Fruit fly (Drosophila melanogaster) whole organism: ENCODE data around the gene CG16710.

Source experiments
- CG8478 ChIP-seq: fragments of >200 bp; optimal IDR thresholded peaks from 2 replicates; lab custom pipeline; 2018; ENCODE audit warnings: inconsistent platforms
- Dll ChIP-seq: fragments of >200 bp; optimal IDR thresholded peaks from 2 replicates; lab custom pipeline; 2017
- EcR ChIP-seq, 2 experiments: fragments of >200 bp; optimal IDR thresholded peaks; 2 replicates each; lab custom pipeline; 2017; ENCODE audit warnings: missing biosample characterization in 2 of 2, missing genetic modification characterization in 2 of 2, missing genetic modification reagents in 2 of 2
- pan ChIP-seq: fragments of >200 bp; optimal IDR thresholded peaks from 2 replicates; lab custom pipeline; 2017
- psq ChIP-seq: fragments of >200 bp; optimal IDR thresholded peaks from 2 replicates; lab custom pipeline; 2017
- usp ChIP-seq: fragments of >200 bp; optimal IDR thresholded peaks from 2 replicates; lab custom pipeline; 2017; ENCODE audit warnings: missing biosample characterization, missing genetic modification characterization, mixed read lengths

CG16710 gene

dm6 chr3R:23682203-23682602 is at the start of gene CG16710:
CG16710 (plus strand) TSS chr3R:23682503.
- no peak for TF ChIP-seq EcR (GFP tag; optimal IDR thresholded peaks at IDR 0.05; lab: Kevin White, UChicago)
- TF ChIP-seq psq = no peak
- no peak for TF ChIP-seq usp (GFP tag; lab: Kevin White, UChicago)
- no peak for TF ChIP-seq CG8478 (lab: Kevin White, UChicago)
- no peak for TF ChIP-seq pan (lab: Kevin White, UChicago)
- TF ChIP-seq Dll (lab: Kevin White, UChicago) = no peak

dm6 chr3R:23634789-23635188 is 47.5 kb upstream of the CG16710 start:
- TF ChIP-seq Dll (lab: Kevin White, UChicago) (no peak), pan (lab: Kevin White, UChicago) (no peak), psq (no peak), CG8478 (lab: Kevin White, UChicago) (no peak), usp (GFP tag; lab: Kevin White, UChicago) (no peak), EcR (GFP tag; optimal IDR thresholded peaks at IDR 0.05; lab: Kevin White, UChicago) (no peak)

- TF ChIP-seq usp (GFP tag; lab: Kevin White, UChicago) (no peak), psq (no peak)
These were observed 45.0 kb upstream of the CG16710 start for dm6 chr3R:23637277-23637676.

DNA sequence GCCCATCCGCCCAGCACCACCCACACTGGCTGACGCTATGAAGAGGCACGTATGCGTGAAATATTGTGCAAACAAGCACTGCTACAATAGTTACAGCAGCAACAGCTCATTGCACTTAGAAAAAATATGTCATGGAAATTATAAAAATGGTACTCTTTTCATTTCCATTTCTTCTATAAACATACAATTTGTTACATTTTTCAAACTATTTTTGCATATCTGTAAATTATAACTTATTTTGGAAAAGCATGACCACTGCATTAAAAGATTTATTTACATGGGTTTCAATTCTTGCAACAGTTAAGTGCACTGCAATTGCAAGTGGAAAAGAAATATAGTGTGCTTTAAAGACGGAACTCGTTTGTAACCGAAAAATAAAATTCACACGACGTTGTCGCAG is 44.0 kb upstream of the CG16710 start:
- TF ChIP-seq CG8478 (lab: Kevin White, UChicago) (no peak), usp (GFP tag; lab: Kevin White, UChicago) (no peak), psq (no peak), pan (lab: Kevin White, UChicago) (no peak), EcR (GFP tag; optimal IDR thresholded peaks at IDR 0.05; lab: Kevin White, UChicago) (no peak), Dll (lab: Kevin White, UChicago) (no peak)

dm6 chr3R:23639583-23639982 is 42.7 kb upstream of the CG16710 start:
- TF ChIP-seq CG8478 (lab: Kevin White, UChicago) = no peak
- no peak for TF ChIP-seq usp (GFP tag; lab: Kevin White, UChicago)
- no peak for TF ChIP-seq pan (lab: Kevin White, UChicago)
- no peak for TF ChIP-seq psq
- TF ChIP-seq Dll (lab: Kevin White, UChicago) = no peak
- no peak for TF ChIP-seq EcR (GFP tag; optimal IDR thresholded peaks at IDR 0.05; lab: Kevin White, UChicago)

DNA sequence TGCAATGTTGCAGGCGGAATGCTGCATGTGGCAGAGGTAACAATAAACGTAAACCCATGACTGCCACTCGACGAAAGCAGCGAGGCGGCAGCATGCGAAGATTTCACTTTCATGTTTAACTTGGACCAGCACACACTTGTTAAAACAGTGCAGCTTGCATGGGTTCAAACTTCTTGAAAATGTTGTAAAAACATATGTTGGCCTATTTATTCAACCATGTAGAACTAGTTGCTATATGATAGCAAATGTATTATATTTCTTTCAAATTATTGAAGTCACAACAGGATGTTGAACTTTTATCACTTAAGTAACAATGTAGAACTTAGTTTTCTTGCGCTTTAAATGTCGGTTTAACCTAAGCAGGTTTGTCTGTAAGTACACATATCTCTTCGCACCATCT is 39.5 kb upstream of the CG16710 start:
- TF ChIP-seq pan (lab: Kevin White, UChicago) (no peak), psq (no peak), Dll (lab: Kevin White, UChicago) (no peak), CG8478 (lab: Kevin White, UChicago) (no peak), EcR (GFP tag; optimal IDR thresholded peaks at IDR 0.05; lab: Kevin White, UChicago) (no peak), usp (GFP tag; lab: Kevin White, UChicago) (no peak)

dm6 chr3R:23646183-23646582 is 36.1 kb upstream of the CG16710 start:
- no peak for TF ChIP-seq EcR (GFP tag; optimal IDR thresholded peaks at IDR 0.05; lab: Kevin White, UChicago)
- no peak for TF ChIP-seq CG8478 (lab: Kevin White, UChicago)
- no peak for TF ChIP-seq pan (lab: Kevin White, UChicago)
- no peak for TF ChIP-seq Dll (lab: Kevin White, UChicago)
- TF ChIP-seq usp (GFP tag; lab: Kevin White, UChicago) = no peak
- no peak for TF ChIP-seq psq

DNA sequence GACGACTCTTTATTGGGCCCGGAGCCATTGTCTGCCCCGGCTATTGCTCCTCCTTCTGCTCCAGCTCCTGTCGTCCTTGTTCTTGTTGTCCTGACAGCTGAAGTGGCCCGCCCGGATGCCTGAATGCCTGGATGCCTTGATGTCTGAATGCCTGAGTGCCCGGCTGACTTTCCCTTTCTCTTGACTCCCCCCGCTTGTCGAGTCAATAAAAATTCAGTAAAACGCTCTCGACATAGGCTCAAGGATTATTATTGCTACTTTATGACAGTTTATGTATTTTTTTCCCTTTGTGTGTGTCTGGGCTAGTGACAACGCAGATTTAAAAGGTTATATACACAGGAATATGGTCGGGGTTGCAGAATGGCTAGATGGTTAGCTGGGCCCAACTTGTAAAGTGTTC is 32.5 kb upstream of the CG16710 start:
- TF ChIP-seq EcR (GFP tag; optimal IDR thresholded peaks at IDR 0.05; lab: Kevin White, UChicago) (no peak), usp (GFP tag; lab: Kevin White, UChicago) (no peak)

dm6 chr3R:23652525-23653108 is 29.7 kb upstream of the CG16710 start:
- no peak for TF ChIP-seq pan (lab: Kevin White, UChicago)

dm6 chr3R:23655501-23655900 is 26.8 kb upstream of the CG16710 start:
- TF ChIP-seq pan (lab: Kevin White, UChicago) = no peak
- TF ChIP-seq EcR (GFP tag; optimal IDR thresholded peaks at IDR 0.05; lab: Kevin White, UChicago) = no peak
- TF ChIP-seq psq = no peak
- no peak for TF ChIP-seq Dll (lab: Kevin White, UChicago)
- TF ChIP-seq usp (GFP tag; lab: Kevin White, UChicago) = no peak
- no peak for TF ChIP-seq CG8478 (lab: Kevin White, UChicago)

DNA sequence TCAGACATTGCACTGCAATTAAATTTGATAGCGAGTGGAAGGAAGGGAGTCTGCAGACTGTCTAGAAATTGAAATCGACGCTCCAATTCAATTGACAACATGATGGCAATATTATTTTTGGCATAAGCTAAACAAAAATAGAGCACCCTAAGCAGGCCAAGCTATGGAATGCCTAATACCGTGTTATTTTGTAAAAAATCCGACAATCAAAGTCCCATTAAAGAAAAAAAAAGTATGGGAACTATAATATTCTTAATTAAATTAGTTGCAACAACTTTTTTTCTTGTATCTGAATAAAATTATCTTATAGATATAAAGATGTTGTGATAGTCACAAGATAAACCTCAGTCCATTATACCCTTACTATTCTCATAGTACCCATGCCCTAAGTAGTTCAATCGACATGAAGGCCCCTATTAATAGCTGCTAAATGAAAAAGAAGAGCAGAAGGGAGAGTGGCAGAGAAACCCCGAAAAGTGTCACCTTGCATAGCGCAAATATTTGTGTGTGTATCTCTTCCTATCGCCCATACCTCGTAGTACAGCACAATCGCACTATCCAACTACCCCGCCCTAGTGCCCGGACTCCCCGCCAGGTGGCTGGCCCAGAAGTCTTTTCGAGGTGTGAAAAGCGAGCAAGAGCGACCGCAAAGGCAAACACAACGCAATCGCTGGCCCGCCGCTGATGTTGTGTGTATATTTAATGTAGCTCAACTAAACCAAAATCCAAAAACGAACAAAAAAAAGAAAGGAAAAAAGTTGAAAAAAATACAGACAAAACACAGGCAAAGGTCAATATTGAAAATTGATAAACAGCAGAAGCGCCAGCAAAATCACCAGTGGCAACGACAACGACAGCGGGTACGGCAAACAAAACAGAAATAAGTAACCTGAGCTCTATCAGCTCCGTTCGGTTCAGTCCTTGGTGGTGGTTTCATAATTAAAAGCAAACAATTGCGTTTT is 24.7 kb upstream of the CG16710 start:
- TF ChIP-seq CG8478 (lab: Kevin White, UChicago) (no peak), usp (GFP tag; lab: Kevin White, UChicago) (no peak), psq (no peak), Dll (lab: Kevin White, UChicago) (no peak), pan (lab: Kevin White, UChicago) (no peak), EcR (GFP tag; optimal IDR thresholded peaks at IDR 0.05; lab: Kevin White, UChicago) (no peak)

dm6 chr3R:23658948-23659347 is 23.4 kb upstream of the CG16710 start:
- TF ChIP-seq usp (GFP tag; lab: Kevin White, UChicago) (no peak), psq (no peak), CG8478 (lab: Kevin White, UChicago) (no peak), pan (lab: Kevin White, UChicago) (no peak), EcR (GFP tag; optimal IDR thresholded peaks at IDR 0.05; lab: Kevin White, UChicago) (no peak), Dll (lab: Kevin White, UChicago) (no peak)
